Worm (Caenorhabditis elegans) whole organism, L1 larva: ENCODE data around the gene H20J04.6.

Experiments used
- blmp-1 ChIP-seq: fragments of 150-350 bp; optimal IDR thresholded peaks from 2 replicates; lab custom pipeline; 2014; ENCODE audit warnings: missing biosample characterization, missing genetic modification characterization
- ceh-82 ChIP-seq, 3 experiments: fragments of 150-350 bp in 1 of 3; sonication (generic microtip) in 2 of 3; optimal IDR thresholded peaks; 2 replicates each; lab custom pipeline; 2014 to 2017; ENCODE audit warnings: missing biosample characterization in 3 of 3, missing genetic modification characterization in 3 of 3
- hlh-17 ChIP-seq: fragments of 200-800 bp; sonication (Bioruptor generic); optimal IDR thresholded peaks from 2 replicates; lab custom pipeline; 2018; ENCODE audit warnings: missing genetic modification characterization, mild to moderate bottlenecking, missing compliant biosample characterization, moderate library complexity, borderline replicate concordance
- jun-1 ChIP-seq: fragments of 150-350 bp; optimal IDR thresholded peaks from 2 replicates; lab custom pipeline; 2014; ENCODE audit warnings: missing biosample characterization, missing genetic modification reagents, missing genetic modification characterization
- lin-13 ChIP-seq: fragments of 150-350 bp; optimal IDR thresholded peaks from 2 replicates; lab custom pipeline; 2014; ENCODE audit warnings: missing biosample characterization, missing genetic modification reagents, missing genetic modification characterization
- lin-14 ChIP-seq: fragments of 200-800 bp; sonication (Bioruptor generic); optimal IDR thresholded peaks from 2 replicates; lab custom pipeline; 2018; ENCODE audit warnings: mild to moderate bottlenecking, missing genetic modification characterization, moderate library complexity, missing compliant biosample characterization
- nhr-11 ChIP-seq: fragments of 150-350 bp; optimal IDR thresholded peaks from 2 replicates; lab custom pipeline; 2014; ENCODE audit warnings: missing biosample characterization, missing genetic modification characterization
- nhr-237 ChIP-seq: fragments of 150-350 bp; optimal IDR thresholded peaks from 2 replicates; lab custom pipeline; 2014; ENCODE audit warnings: missing biosample characterization, missing genetic modification characterization
- skn-1 ChIP-seq: fragments of 150-350 bp; optimal IDR thresholded peaks from 2 replicates; lab custom pipeline; 2014; ENCODE audit warnings: missing biosample characterization, missing genetic modification characterization
- tlp-1 ChIP-seq: fragments of 150-350 bp; optimal IDR thresholded peaks from 2 replicates; lab custom pipeline; 2014; ENCODE audit warnings: missing biosample characterization, missing genetic modification characterization
- unc-62 ChIP-seq: fragments of 150-350 bp; optimal IDR thresholded peaks from 2 replicates; lab custom pipeline; 2014; ENCODE audit warnings: missing biosample characterization, missing genetic modification reagents, missing genetic modification characterization
- unc-98 ChIP-seq: fragments of 200-800 bp; sonication (Bioruptor generic); IDR thresholded peaks from 2 replicates; pipeline ENCODE4 v1.3.6; 2022; ENCODE audit warnings: missing genetic modification characterization, missing compliant biosample characterization

DNA sequence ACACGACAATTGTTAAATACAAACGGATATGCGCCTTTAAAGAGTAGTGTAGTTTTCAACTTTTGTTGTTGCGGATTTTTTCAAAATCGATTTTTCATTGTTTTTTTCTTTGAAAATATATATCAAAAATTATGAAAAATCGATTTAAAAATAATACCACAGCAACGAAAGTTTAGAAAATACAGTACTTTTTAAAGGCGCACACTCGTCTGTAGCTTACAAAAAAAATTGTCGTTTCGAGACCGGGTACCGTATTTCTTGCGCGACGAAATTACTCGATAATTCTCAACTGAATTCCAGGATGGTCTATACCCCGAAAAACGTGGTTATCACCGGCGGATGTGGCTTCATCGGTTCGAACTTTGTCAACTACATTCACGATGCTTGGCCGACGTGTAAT, 28.3 kb upstream of the H20J04.6 start, which contains the start of gene rml-4:
- TF ChIP-seq nhr-237 (no peak), nhr-11 (tag; lab: Kevin White, UChicago) (no peak), tlp-1 (tag; lab: Kevin White, UChicago) (no peak), lin-14 (GFP tag; lab: Kevin White, UChicago) (no peak), lin-13 (GFP tag; lab: Kevin White, UChicago) (no peak), unc-98 (GFP tag; lab: Robert Waterston, UW) (no peak), hlh-17 (GFP tag; lab: Kevin White, UChicago) (no peak), unc-62 (GFP tag; lab: Kevin White, UChicago) (no peak), blmp-1 (tag; lab: Kevin White, UChicago) (no peak), jun-1 (tag; lab: Kevin White, UChicago) (no peak), ceh-82 (tag; optimal IDR thresholded peaks at IDR 0.05; lab: Kevin White, UChicago) (no peak), skn-1 (tag; lab: Kevin White, UChicago) (no peak)
